Worm (Caenorhabditis elegans) whole organism, young adult: ENCODE data around the gene C16C10.9.

Experiments used
- D2030.7 ChIP-seq: fragments of 200-800 bp; sonication (Bioruptor generic); IDR thresholded peaks from 2 replicates; pipeline ENCODE4 v1.3.6; 2022; ENCODE audit warnings: missing genetic modification reagents, missing genetic modification characterization, missing compliant biosample characterization
- K12H6.12 ChIP-seq: fragments of 200-800 bp; sonication (Bioruptor generic); optimal IDR thresholded peaks from 2 replicates; lab custom pipeline; 2018; ENCODE audit warnings: mild to moderate bottlenecking, missing genetic modification characterization, missing compliant biosample characterization
- Y67H2A.10 ChIP-seq: fragments of 200-800 bp; sonication (Bioruptor generic); conservative IDR thresholded peaks from 2 replicates; pipeline ENCODE4 v1.3.6; 2022; ENCODE audit warnings: missing genetic modification reagents, missing genetic modification characterization, missing compliant biosample characterization
- Y79H2A.3 ChIP-seq: fragments of 200-800 bp; sonication (Bioruptor generic); conservative IDR thresholded peaks from 2 replicates; pipeline ENCODE4 v1.3.6; 2022; ENCODE audit warnings: missing genetic modification reagents, missing genetic modification characterization, missing compliant biosample characterization
- Y95B8A.8 ChIP-seq: fragments of 200-800 bp; sonication (Bioruptor generic); IDR thresholded peaks from 2 replicates; pipeline ENCODE4 v1.3.6; 2022; ENCODE audit warnings: missing genetic modification reagents, missing genetic modification characterization, missing compliant biosample characterization
- ZK185.1 ChIP-seq: sonication (generic microtip); optimal IDR thresholded peaks from 2 replicates; lab custom pipeline; 2016; ENCODE audit warnings: mild to moderate bottlenecking, missing genetic modification characterization, missing compliant biosample characterization; ENCODE audit not compliant: poor library complexity, severe bottlenecking
- attf-3 ChIP-seq: fragments of 200-800 bp; sonication (Bioruptor generic); conservative IDR thresholded peaks from 2 replicates; pipeline ENCODE4 v1.3.6; 2022; ENCODE audit warnings: missing genetic modification reagents, missing genetic modification characterization, missing compliant biosample characterization
- bed-1 ChIP-seq: fragments of 200-800 bp; sonication (Bioruptor generic); IDR thresholded peaks from 2 replicates; pipeline ENCODE4 v1.3.6; 2022; ENCODE audit warnings: missing genetic modification reagents, missing genetic modification characterization, missing compliant biosample characterization
- bed-2 ChIP-seq: fragments of 200-800 bp; sonication (Bioruptor generic); IDR thresholded peaks from 2 replicates; pipeline ENCODE4 v1.3.6; 2022; ENCODE audit warnings: missing genetic modification reagents, missing genetic modification characterization, missing compliant biosample characterization
- ccch-3 ChIP-seq: fragments of 200-800 bp; sonication (Bioruptor generic); optimal IDR thresholded peaks from 2 replicates; lab custom pipeline; 2018; ENCODE audit warnings: mild to moderate bottlenecking, missing genetic modification characterization, missing compliant biosample characterization
- cebp-1 ChIP-seq, 2 experiments: fragments of 200-800 bp in 1 of 2; sonication (Bioruptor generic) in 1 of 2; sonication (generic microtip) in 1 of 2; IDR thresholded peaks in 1 of 2; optimal IDR thresholded peaks in 1 of 2; 2 replicates each; pipeline versions ENCODE4 v1.3.6 to Lab custom; 2017 to 2022; ENCODE audit warnings: missing compliant biosample characterization in 2 of 2, missing genetic modification characterization in 2 of 2, mild to moderate bottlenecking in 1 of 2, missing genetic modification reagents in 1 of 2, moderate library complexity in 1 of 2
- ceh-27 ChIP-seq: fragments of 200-800 bp; sonication (Bioruptor generic); optimal IDR thresholded peaks from 2 replicates; lab custom pipeline; 2018; ENCODE audit warnings: mild to moderate bottlenecking, missing genetic modification characterization, moderate library complexity, missing compliant biosample characterization
- dox-1 ChIP-seq: fragments of 200-800 bp; sonication (Bioruptor generic); IDR thresholded peaks from 2 replicates; pipeline ENCODE4 v1.3.6; 2022; ENCODE audit warnings: missing genetic modification reagents, missing genetic modification characterization, missing compliant biosample characterization
- dpff-1 ChIP-seq: sonication (generic microtip); optimal IDR thresholded peaks from 2 replicates; lab custom pipeline; 2017; ENCODE audit warnings: mild to moderate bottlenecking, missing genetic modification characterization, missing compliant biosample characterization
- dpl-1 ChIP-seq: fragments of 150-350 bp; optimal IDR thresholded peaks from 2 replicates; lab custom pipeline; 2014; ENCODE audit warnings: missing biosample characterization, missing genetic modification reagents, missing genetic modification characterization
- efl-1 ChIP-seq: fragments of 150-350 bp; optimal IDR thresholded peaks from 2 replicates; lab custom pipeline; 2014; ENCODE audit warnings: missing biosample characterization, missing genetic modification reagents, missing genetic modification characterization
- egl-18 ChIP-seq: fragments of 200-800 bp; sonication (Bioruptor generic); IDR thresholded peaks from 2 replicates; pipeline ENCODE4 v1.3.6; 2022; ENCODE audit warnings: missing genetic modification reagents, missing genetic modification characterization, missing compliant biosample characterization
- egl-44 ChIP-seq: fragments of 200-800 bp; sonication (Bioruptor generic); IDR thresholded peaks from 2 replicates; pipeline ENCODE4 v1.3.6; 2022; ENCODE audit warnings: missing genetic modification reagents, missing genetic modification characterization, missing compliant biosample characterization
- ekl-4 ChIP-seq: fragments of 200-800 bp; sonication (Bioruptor generic); IDR thresholded peaks from 2 replicates; pipeline ENCODE4 v1.3.6; 2022; ENCODE audit warnings: missing genetic modification reagents, missing genetic modification characterization, missing compliant biosample characterization
- hmg-1.2 ChIP-seq: fragments of 200-800 bp; sonication (Bioruptor generic); IDR thresholded peaks from 2 replicates; pipeline ENCODE4 v1.3.6; 2022; ENCODE audit warnings: missing genetic modification reagents, missing genetic modification characterization, missing compliant biosample characterization
- lag-1 ChIP-seq: fragments of 200-800 bp; sonication (Bioruptor generic); IDR thresholded peaks from 2 replicates; pipeline ENCODE4 v1.3.6; 2022; ENCODE audit warnings: missing genetic modification reagents, missing genetic modification characterization, missing compliant biosample characterization
- lin-35 ChIP-seq, 3 experiments: fragments of 150-350 bp in 2 of 3; sonication (generic microtip) in 1 of 3; optimal IDR thresholded peaks; 2 replicates each; lab custom pipeline; 2014 to 2018; ENCODE audit warnings: missing biosample characterization in 3 of 3, missing genetic modification characterization in 3 of 3, missing genetic modification reagents in 3 of 3
- lin-40 ChIP-seq: sonication (generic microtip); optimal IDR thresholded peaks from 2 replicates; lab custom pipeline; 2016; ENCODE audit warnings: missing genetic modification characterization, mild to moderate bottlenecking, missing compliant biosample characterization, missing genotype, missing genetic modification reagents
- madf-10 ChIP-seq: sonication (generic microtip); optimal IDR thresholded peaks from 2 replicates; lab custom pipeline; 2016; ENCODE audit warnings: mild to moderate bottlenecking, missing genetic modification characterization, missing compliant biosample characterization
- mcd-1 ChIP-seq: fragments of 200-800 bp; sonication (Bioruptor generic); IDR thresholded peaks from 2 replicates; pipeline ENCODE4 v1.3.6; 2022; ENCODE audit warnings: missing genetic modification reagents, missing genetic modification characterization, missing compliant biosample characterization
- mes-4 ChIP-seq: sonication (generic microtip); optimal IDR thresholded peaks from 2 replicates; lab custom pipeline; 2016; ENCODE audit warnings: missing genotype, missing genetic modification characterization, missing compliant biosample characterization
- nfya-2 ChIP-seq: fragments of 200-800 bp; sonication (Bioruptor generic); IDR thresholded peaks from 2 replicates; pipeline ENCODE4 v1.3.6; 2022; ENCODE audit warnings: missing genetic modification reagents, missing genetic modification characterization, missing compliant biosample characterization
- pha-4 ChIP-seq: fragments of 150-350 bp; sonication (generic microtip); optimal IDR thresholded peaks from 2 replicates; lab custom pipeline; 2014; ENCODE audit warnings: missing biosample characterization, missing genetic modification reagents, missing genetic modification characterization
- rec-8 ChIP-seq, 2 experiments: sonication (generic microtip); optimal IDR thresholded peaks; 2 replicates each; lab custom pipeline; 2016; ENCODE audit warnings: mild to moderate bottlenecking in 2 of 2, missing genetic modification characterization in 2 of 2, missing genetic modification reagents in 2 of 2, missing genotype in 2 of 2, missing biosample characterization in 1 of 2, missing compliant biosample characterization in 1 of 2, moderate library complexity in 1 of 2
- snpc-1.1 ChIP-seq: sonication (generic microtip); optimal IDR thresholded peaks from 2 replicates; lab custom pipeline; 2017; ENCODE audit warnings: missing genetic modification characterization, mild to moderate bottlenecking, missing compliant biosample characterization, antibody characterized with exemption, moderate library complexity, missing genotype, missing genetic modification reagents; ENCODE audit not compliant: insufficient read depth
- snpc-1.3 ChIP-seq: sonication (generic microtip); optimal IDR thresholded peaks from 2 replicates; lab custom pipeline; 2017; ENCODE audit warnings: missing genetic modification characterization, mild to moderate bottlenecking, missing compliant biosample characterization, antibody characterized with exemption, moderate library complexity, missing genotype, missing genetic modification reagents; ENCODE audit not compliant: insufficient read depth
- snpc-3.4 ChIP-seq: sonication (generic microtip); optimal IDR thresholded peaks from 2 replicates; lab custom pipeline; 2017; ENCODE audit warnings: missing genetic modification characterization, mild to moderate bottlenecking, missing compliant biosample characterization, antibody characterized with exemption, moderate library complexity, missing genotype, missing genetic modification reagents
- snpc-4 ChIP-seq, 5 experiments: fragments of 150-350 bp in 1 of 5; sonication (generic microtip) in 4 of 5; optimal IDR thresholded peaks; 2 replicates each; lab custom pipeline; 2014 to 2018; ENCODE audit warnings: missing genetic modification characterization in 5 of 5, missing biosample characterization in 3 of 5, antibody characterized with exemption in 2 of 5, mild to moderate bottlenecking in 2 of 5, missing compliant biosample characterization in 2 of 5, missing genotype in 2 of 5, moderate library complexity in 2 of 5, missing genetic modification reagents in 1 of 5
- sptf-2 ChIP-seq: fragments of 200-800 bp; sonication (Bioruptor generic); optimal IDR thresholded peaks from 2 replicates; lab custom pipeline; 2018; ENCODE audit warnings: mild to moderate bottlenecking, missing genetic modification characterization, missing compliant biosample characterization
- tbx-9 ChIP-seq: sonication (generic microtip); optimal IDR thresholded peaks from 2 replicates; lab custom pipeline; 2016; ENCODE audit warnings: borderline replicate concordance, missing genetic modification characterization, inconsistent platforms, missing compliant biosample characterization
- ztf-25 ChIP-seq: fragments of 200-800 bp; sonication (Bioruptor generic); IDR thresholded peaks from 2 replicates; pipeline ENCODE4 v1.3.6; 2022; ENCODE audit warnings: missing genetic modification reagents, missing genetic modification characterization, missing compliant biosample characterization
- ztf-28 ChIP-seq: fragments of 200-800 bp; sonication (Bioruptor generic); IDR thresholded peaks from 2 replicates; pipeline ENCODE4 v1.3.6; 2022; ENCODE audit warnings: missing genetic modification reagents, missing genetic modification characterization, missing compliant biosample characterization
- ztf-6 ChIP-seq: fragments of 200-800 bp; sonication (Bioruptor generic); IDR thresholded peaks from 2 replicates; pipeline ENCODE4 v1.3.6; 2022; ENCODE audit warnings: missing genetic modification reagents, missing genetic modification characterization, missing compliant biosample characterization

The C16C10.9 gene

DNA sequence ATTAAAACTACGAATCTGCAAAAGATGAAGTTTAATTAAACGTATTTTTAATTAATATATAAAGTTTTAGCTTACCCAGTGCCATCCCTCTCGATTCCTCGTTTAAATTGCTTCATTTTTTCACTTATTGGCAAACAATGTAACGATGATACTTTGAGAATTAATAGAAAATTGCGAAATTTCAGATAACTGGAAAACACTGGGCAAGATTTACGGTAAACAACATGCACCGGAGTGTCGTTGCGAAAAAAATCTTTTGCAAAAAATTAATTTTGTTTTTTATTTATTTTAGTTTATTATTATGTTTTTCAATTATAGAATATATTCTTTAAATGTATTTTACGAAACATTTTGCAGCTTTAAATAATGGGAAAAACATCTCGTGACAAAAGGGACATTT lies 46.9 kb upstream of the C16C10.9 start, which contains the start of the genes pelo-1 and R74.7:
Gene pelo-1 (minus strand): TSS at position 151 of the 400 bp plus-strand sequence.
Gene R74.7 (plus strand): TSS at position 358 of the 400 bp plus-strand sequence.
- TF ChIP-seq attf-3 (GFP tag; lab: Robert Waterston, UW): peak; percentile 89
- peak; percentile 70; the same call in 1 of the 2 replicates for TF ChIP-seq cebp-1 (GFP tag; IDR thresholded peaks at IDR 0.05; lab: Robert Waterston, UW)
- TF ChIP-seq cebp-1 (tag; optimal IDR thresholded peaks at IDR 0.05; lab: Kevin White, UChicago): peak; percentile 95
- TF ChIP-seq mes-4: no peak
- no peak for TF ChIP-seq ztf-25 (GFP tag; lab: Robert Waterston, UW)

- TF ChIP-seq egl-44 (GFP tag; lab: Robert Waterston, UW): no peak
- TF ChIP-seq lag-1 (GFP tag; lab: Robert Waterston, UW): no peak
- no peak for TF ChIP-seq ztf-28 (GFP tag; lab: Robert Waterston, UW)
- TF ChIP-seq rec-8 (tag; optimal IDR thresholded peaks at IDR 0.05; lab: Kevin White, UChicago): no peak
- TF ChIP-seq nfya-2 (GFP tag; lab: Robert Waterston, UW): no peak
- TF ChIP-seq, all 124 proteins: peak for 0
These were observed 39.8 kb upstream of the C16C10.9 start, which contains the start of gene asd-1 for ce11 chrIII:4196988-4197384. TSS of gene asd-1 (plus strand) at chrIII:4197285.

DNA sequence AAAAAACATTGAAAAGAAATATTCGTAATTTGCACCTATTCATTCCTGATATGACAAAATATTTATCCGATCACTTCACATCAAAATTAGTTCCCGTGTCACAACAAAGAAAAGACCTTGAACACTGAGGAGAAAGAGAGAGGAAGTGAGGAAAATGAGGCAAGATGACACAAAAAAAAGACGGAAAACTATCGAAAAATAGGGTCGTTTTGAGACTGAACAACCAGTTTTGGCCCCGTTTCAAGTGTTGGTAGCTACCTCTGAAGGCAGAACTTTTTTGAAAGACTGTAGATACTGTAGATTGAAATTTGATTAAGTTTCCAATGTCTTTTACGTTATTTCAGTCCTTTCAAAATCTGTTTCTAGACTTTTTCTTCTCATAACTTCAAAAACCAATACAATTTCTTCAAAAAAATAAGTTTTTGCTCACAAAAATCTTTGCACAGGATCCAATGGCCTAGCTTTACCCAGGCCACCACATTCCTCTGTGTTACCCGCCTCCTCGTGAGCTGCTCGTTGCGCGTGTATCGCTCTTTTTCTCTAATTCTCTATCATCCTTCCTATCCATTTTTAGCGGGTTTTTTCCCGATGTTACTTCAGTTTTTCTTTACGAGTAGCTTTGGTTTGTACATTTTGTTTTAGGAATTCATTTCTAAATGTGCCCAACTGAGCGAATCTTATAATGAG lies 39.2 kb upstream of the C16C10.9 start:
- TF ChIP-seq dpl-1: no peak
- TF ChIP-seq lin-40: no peak
- TF ChIP-seq madf-10 (tag; lab: Kevin White, UChicago): no peak
- no peak for TF ChIP-seq pha-4 (tag; lab: Kevin White, UChicago)
- TF ChIP-seq snpc-4 (GFP tag; optimal IDR thresholded peaks at IDR 0.05; lab: Kevin White, UChicago): no peak
- TF ChIP-seq snpc-4 (tag; optimal IDR thresholded peaks at IDR 0.05; lab: Kevin White, UChicago): no peak
- TF ChIP-seq ceh-27 (GFP tag; lab: Kevin White, UChicago): peak; percentile 19
- TF ChIP-seq attf-3 (GFP tag; lab: Robert Waterston, UW): no peak
- peak; percentile 66; the same call in 1 of the 2 replicates for TF ChIP-seq hmg-1.2
- TF ChIP-seq mcd-1 (GFP tag; lab: Robert Waterston, UW): 0 out of 2 replicates have a peak, but pooled peaks have one; percentile 25
- TF ChIP-seq dox-1: 0 out of 2 replicates have a peak, but pooled peaks have one; percentile 20
- TF ChIP-seq lin-35 (GFP tag; optimal IDR thresholded peaks at IDR 0.05; lab: Kevin White, UChicago): peak in 1 of 3 experiments; percentile 23
- no peak for TF ChIP-seq sptf-2
- TF ChIP-seq ZK185.1 (tag; lab: Kevin White, UChicago): peak; percentile 11
- no peak for TF ChIP-seq snpc-1.1 (tag; lab: Kevin White, UChicago)
- TF ChIP-seq K12H6.12 (tag; lab: Kevin White, UChicago): peak; percentile 26
- no peak for TF ChIP-seq Y79H2A.3 (GFP tag; lab: Robert Waterston, UW)
- 0 out of 2 replicates have a peak, but pooled peaks have one; percentile 18 for TF ChIP-seq D2030.7 (GFP tag; lab: Robert Waterston, UW)
- peak; percentile 57 for TF ChIP-seq efl-1 (GFP tag; lab: Kevin White, UChicago)
- peak; percentile 31; the same call in 1 of the 2 replicates for TF ChIP-seq ekl-4 (GFP tag; lab: Robert Waterston, UW)
- TF ChIP-seq cebp-1 (GFP tag; IDR thresholded peaks at IDR 0.05; lab: Robert Waterston, UW): no peak
- TF ChIP-seq cebp-1 (tag; optimal IDR thresholded peaks at IDR 0.05; lab: Kevin White, UChicago): peak; percentile 45
- TF ChIP-seq ccch-3 (GFP tag; lab: Kevin White, UChicago): no peak
- TF ChIP-seq dpff-1: no peak
- no peak for TF ChIP-seq bed-1 (GFP tag; lab: Robert Waterston, UW)
- TF ChIP-seq tbx-9 (tag; lab: Kevin White, UChicago): no peak
- no peak for TF ChIP-seq egl-18 (GFP tag; lab: Robert Waterston, UW)
- no peak for TF ChIP-seq snpc-3.4 (tag; lab: Kevin White, UChicago)
- no peak for TF ChIP-seq bed-2 (GFP tag; lab: Robert Waterston, UW)
- no peak for TF ChIP-seq snpc-1.3
- 0 out of 2 replicates have a peak, but pooled peaks have one; percentile 14 for TF ChIP-seq Y67H2A.10
- TF ChIP-seq Y95B8A.8: no peak
- TF ChIP-seq ztf-6 (GFP tag; lab: Robert Waterston, UW): 0 out of 2 replicates have a peak, but pooled peaks have one; percentile 13
